Worm (Caenorhabditis elegans) whole organism, L4/young adult: Measurements from ENCODE around the gene C09F9.2.

Source experiments
- W03F9.2 ChIP-seq: fragments of 150-350 bp; optimal IDR thresholded peaks from 2 replicates; lab custom pipeline; 2014; ENCODE audit warnings: missing biosample characterization, missing genetic modification characterization
- dao-5 ChIP-seq: sonication (generic microtip); optimal IDR thresholded peaks from 2 replicates; lab custom pipeline; 2016; ENCODE audit warnings: missing genotype, missing genetic modification characterization, moderate library complexity, missing compliant biosample characterization
- him-1 ChIP-seq: sonication (generic microtip); optimal IDR thresholded peaks from 2 replicates; lab custom pipeline; 2016; ENCODE audit warnings: missing genotype, missing genetic modification reagents, missing genetic modification characterization, missing compliant biosample characterization

DNA sequence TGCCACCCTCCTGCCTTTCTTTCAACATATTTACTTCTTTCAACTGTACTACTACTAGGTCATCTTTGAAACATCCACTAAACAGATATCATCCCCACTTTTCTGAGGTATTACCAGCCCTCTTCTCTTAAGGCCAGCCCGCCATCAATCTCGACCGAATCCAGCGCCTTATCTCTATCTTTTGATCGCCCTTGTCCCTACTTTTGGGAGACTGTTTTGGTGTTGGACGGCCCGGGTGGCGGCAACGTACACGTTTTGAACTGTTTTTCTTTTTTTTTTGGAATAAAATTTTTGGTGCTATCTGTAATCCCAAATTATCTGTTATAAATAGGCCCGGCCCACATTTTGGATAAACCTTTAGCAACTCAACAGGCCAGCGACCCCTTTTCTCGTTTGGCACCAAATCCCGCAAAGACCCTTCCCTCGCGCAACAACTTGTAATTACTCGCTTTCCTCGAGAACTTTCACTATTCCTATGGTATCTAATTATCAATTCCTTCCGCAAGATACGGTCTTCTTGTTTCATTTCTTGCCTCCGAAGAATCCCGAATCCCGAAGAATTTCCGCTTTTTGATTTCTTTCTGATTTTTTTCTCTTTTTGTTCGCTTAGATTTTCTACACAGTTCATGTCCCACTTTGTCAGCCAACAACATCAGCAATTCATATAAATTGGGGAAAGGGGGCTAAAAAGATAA, 1.9 kb upstream of the C09F9.2 start:
- TF ChIP-seq W03F9.2 (no peak), him-1 (tag; lab: Kevin White, UChicago) (no peak), dao-5 (no peak)
